Fruit fly (Drosophila melanogaster): ENCODE data around the gene CG15824.
A peak's percentile ranks its signal among the peaks of the same experiment; 100 is the strongest.

Gene CG15824

DNA sequence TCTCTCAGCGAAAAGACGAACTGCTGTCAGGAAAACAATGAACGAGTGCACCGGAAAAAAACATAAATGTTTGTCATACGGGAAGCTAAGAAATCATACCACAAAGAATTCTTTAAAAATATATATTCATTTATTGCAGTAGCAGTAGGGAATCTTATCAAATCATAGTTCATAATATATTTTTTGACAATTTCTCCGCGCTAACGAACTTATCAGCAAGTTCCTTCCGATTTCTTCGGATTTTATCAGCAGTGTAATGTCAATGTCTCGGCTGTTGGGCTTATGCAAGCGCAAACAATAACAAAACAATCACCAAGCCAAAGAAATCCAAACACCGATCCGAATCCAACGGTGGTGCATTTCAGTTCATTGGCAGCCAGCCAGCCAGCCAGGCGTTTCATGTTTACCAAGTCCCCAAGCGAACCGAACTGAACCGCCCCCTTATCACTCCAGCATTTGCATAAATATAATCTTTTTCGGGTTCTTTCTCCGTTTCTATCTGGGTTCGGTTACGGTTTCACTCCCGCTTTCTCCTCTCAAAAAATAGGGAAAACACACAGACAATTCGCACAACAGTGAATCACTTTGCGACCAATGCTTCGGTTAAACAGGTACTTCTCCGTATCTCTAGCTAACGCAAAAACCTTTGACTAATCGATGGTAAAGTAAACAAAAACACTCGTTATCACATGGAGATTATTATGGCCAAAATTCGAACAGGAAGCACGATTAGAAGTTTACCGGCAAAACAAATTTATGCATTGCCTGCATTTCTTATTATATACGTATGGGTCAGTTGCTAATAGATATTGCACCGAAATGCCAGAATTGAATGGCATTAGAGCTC lies 57.2 kb downstream of the CG15824 start:
- TF ChIP-seq brk (GFP tag; optimal IDR thresholded peaks at IDR 0.05) (no peak), h (GFP tag; optimal IDR thresholded peaks at IDR 0.05) (peak; percentile 24), Myc (optimal IDR thresholded peaks at IDR 0.05) (no peak), Sp1 (GFP tag; optimal IDR thresholded peaks at IDR 0.05) (peak; percentile 5), br (GFP tag; optimal IDR thresholded peaks at IDR 0.05) (peak; percentile 28), jim (GFP tag; optimal IDR thresholded peaks at IDR 0.05) (no peak), OdsH (GFP tag; optimal IDR thresholded peaks at IDR 0.05) (peak; percentile 26), fru (GFP tag; optimal IDR thresholded peaks at IDR 0.05) (no peak), pan (optimal IDR thresholded peaks at IDR 0.05) (no peak), Jra (GFP tag; optimal IDR thresholded peaks at IDR 0.05) (no peak), dl (GFP tag; optimal IDR thresholded peaks at IDR 0.05; ENCODE audit: insufficient read depth in 1 of 2, partially characterized antibody in 2 of 2) (no peak), woc (GFP tag; optimal IDR thresholded peaks at IDR 0.05) (no peak), Hr78 (GFP tag; optimal IDR thresholded peaks at IDR 0.05) (no peak), Rel (GFP tag; optimal IDR thresholded peaks at IDR 0.05) (no peak), Rel (tag; optimal IDR thresholded peaks at IDR 0.05) (peak; percentile 99), foxo (GFP tag; optimal IDR thresholded peaks at IDR 0.05) (peak in 1 of 2 experiments; percentile 18), Hnf4 (GFP tag; optimal IDR thresholded peaks at IDR 0.05) (peak; percentile 17), GATAd (GFP tag; optimal IDR thresholded peaks at IDR 0.05) (no peak), Abd-B (GFP tag; optimal IDR thresholded peaks at IDR 0.05) (no peak), CG32264 (GFP tag; optimal IDR thresholded peaks at IDR 0.05) (no peak), HLH106 (tag; optimal IDR thresholded peaks at IDR 0.05) (no peak), CrebA (GFP tag; optimal IDR thresholded peaks at IDR 0.05; ENCODE audit: borderline replicate concordance) (no peak), Mio (GFP tag; optimal IDR thresholded peaks at IDR 0.05) (no peak), psq (GFP tag; optimal IDR thresholded peaks at IDR 0.05) (peak; percentile 18), Dif (GFP tag; optimal IDR thresholded peaks at IDR 0.05; ENCODE audit: partially characterized antibody) (peak; percentile 17), ey (GFP tag; optimal IDR thresholded peaks at IDR 0.05) (no peak), tai (GFP tag; optimal IDR thresholded peaks at IDR 0.05) (no peak), lola (GFP tag; optimal IDR thresholded peaks at IDR 0.05) (no peak), CG9705 (GFP tag; optimal IDR thresholded peaks at IDR 0.05) (no peak), Dfd (GFP tag; optimal IDR thresholded peaks at IDR 0.05) (no peak), rgr (GFP tag; optimal IDR thresholded peaks at IDR 0.05) (no peak), usp (GFP tag; optimal IDR thresholded peaks at IDR 0.05) (no peak), N (GFP tag; optimal IDR thresholded peaks at IDR 0.05) (no peak), sv (GFP tag; optimal IDR thresholded peaks at IDR 0.05) (no peak), Vsx2 (GFP tag; optimal IDR thresholded peaks at IDR 0.05; ENCODE audit: partially characterized antibody) (no peak), sage (GFP tag; optimal IDR thresholded peaks at IDR 0.05) (no peak), Hr83 (GFP tag; optimal IDR thresholded peaks at IDR 0.05; ENCODE audit: poor library complexity, severe bottlenecking) (no peak), dsf (GFP tag; optimal IDR thresholded peaks at IDR 0.05; ENCODE audit: borderline replicate concordance) (no peak), dmrt93B (GFP tag; optimal IDR thresholded peaks at IDR 0.05) (no peak)

All from whole organism, wandering third instar larva.